Worm (Caenorhabditis elegans): Measurements from ENCODE around the gene T26E4.10.

Gene T26E4.10

DNA sequence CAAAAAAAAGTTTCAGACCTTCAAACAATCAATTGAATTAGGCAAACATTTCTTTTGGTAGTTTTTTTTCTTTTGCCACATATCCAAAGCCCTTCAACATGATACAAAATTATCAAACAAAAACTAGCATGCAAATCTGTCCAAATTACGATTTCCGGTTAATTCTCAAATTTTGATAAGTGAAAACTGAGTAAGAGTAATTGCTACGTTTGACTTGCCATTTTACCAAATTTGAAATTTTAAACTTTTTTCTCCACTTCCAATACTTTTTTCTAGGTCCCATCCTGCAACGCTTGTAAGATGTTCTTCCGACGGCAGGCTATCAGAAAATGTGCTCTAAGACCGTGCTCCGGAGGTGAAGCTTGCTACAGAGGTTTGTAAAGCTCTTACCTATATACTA is 1.9 kb downstream of the T26E4.10 start, which contains the start of gene nhr-223:
Gene nhr-223, plus strand, starts transcription at position 301 of the 400 bp plus-strand sequence.
- peak in 1 of 2 experiments; percentile 78 for TF ChIP-seq unc-62 (GFP tag; optimal IDR thresholded peaks at IDR 0.05 in 1 of 2)
- TF ChIP-seq unc-62 (tag; optimal IDR thresholded peaks at IDR 0.05): no peak
- TF ChIP-seq zfp-2 (tag; optimal IDR thresholded peaks at IDR 0.05): no peak

DNA sequence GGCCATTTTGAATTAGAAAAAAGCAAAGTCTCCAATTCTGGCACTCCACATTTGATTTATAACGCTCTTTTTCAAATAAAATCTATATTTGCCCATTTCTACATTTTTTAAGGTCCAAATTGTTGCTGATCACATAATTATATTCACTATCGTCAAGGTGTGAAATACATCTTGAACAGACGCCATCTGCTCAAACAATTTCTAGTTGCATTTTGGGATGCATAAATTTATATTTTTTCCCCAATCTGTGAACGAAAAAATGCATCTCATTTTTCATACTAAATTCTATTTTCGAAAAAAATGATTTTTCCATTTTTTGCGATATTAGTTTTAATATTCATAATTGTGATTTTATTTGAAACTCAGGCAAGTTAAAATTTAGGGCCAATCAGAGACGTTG is 4.7 kb downstream of the T26E4.10 start, which contains the start of gene T26E4.7:
Gene T26E4.7, plus strand, starts transcription at position 301 of the 400 bp plus-strand sequence.
- TF ChIP-seq mxl-2 (GFP tag; conservative IDR thresholded peaks at IDR 0.05) (no peak), tag-97 (GFP tag; IDR thresholded peaks at IDR 0.05) (no peak), sdz-12 (GFP tag; optimal IDR thresholded peaks at IDR 0.05) (no peak), ceh-32 (tag; optimal IDR thresholded peaks at IDR 0.05; ENCODE audit: poor library complexity) (no peak), nhr-77 (tag; optimal IDR thresholded peaks at IDR 0.05) (no peak), Y105C5A.15 (GFP tag; IDR thresholded peaks at IDR 0.05) (no peak), hmg-1.1 (GFP tag; IDR thresholded peaks at IDR 0.05) (no peak), nhr-76 (tag; optimal IDR thresholded peaks at IDR 0.05) (no peak), spr-3 (GFP tag; optimal IDR thresholded peaks at IDR 0.05) (no peak), lsy-2 (tag; optimal IDR thresholded peaks at IDR 0.05) (no peak), nhr-41 (GFP tag; IDR thresholded peaks at IDR 0.05) (no peak)

DNA sequence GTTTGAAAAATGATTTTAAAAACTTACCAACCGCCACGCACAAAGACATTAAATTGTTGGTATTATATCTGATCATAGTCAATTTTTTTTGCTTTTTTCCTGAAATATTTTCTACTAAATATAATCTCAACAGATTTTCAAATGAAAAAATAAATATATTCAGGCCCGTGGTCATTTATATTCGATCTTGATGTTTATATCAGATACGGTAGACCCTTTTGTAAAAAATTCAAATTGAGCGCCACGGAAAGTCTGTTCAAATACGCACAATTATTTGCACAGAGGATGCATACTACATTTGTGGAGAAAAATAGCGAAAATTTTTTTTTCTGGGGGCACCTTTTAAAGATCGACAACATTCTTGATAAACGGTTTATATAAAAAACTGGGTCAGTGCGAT is 5.6 kb downstream of the T26E4.10 start, which contains the start of gene T26E4.4:
Gene T26E4.4, minus strand, starts transcription at position 101 of the 400 bp plus-strand sequence.
- TF ChIP-seq dmd-6 (GFP tag; IDR thresholded peaks at IDR 0.05) (no peak), F44E2.7 (GFP tag; IDR thresholded peaks at IDR 0.05) (no peak), aha-1 (tag) (peak; percentile 12), nhr-42 (GFP tag; IDR thresholded peaks at IDR 0.05) (no peak), gei-8 (GFP tag; optimal IDR thresholded peaks at IDR 0.05) (no peak)

DNA sequence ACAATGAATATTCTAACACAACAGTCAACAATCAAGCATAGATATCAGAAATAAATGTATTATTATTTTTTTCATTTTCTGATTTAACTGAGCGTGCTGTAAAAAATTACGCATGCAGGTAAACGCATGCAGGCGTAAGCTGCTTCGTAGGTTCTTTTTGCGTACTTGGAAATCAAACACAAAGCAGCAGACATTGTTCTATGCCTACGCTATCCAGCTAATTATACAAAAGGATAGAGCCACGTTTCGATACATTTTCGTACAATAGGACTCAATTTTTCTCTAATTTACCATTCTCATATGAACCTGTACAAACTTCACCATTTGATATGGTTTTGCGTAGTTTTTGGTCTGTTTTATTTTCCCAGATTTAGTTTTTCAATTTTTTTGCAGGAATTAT is 15.5 kb downstream of the T26E4.10 start, which contains the start of gene T26E4.3:
Gene T26E4.3, plus strand, starts transcription at position 301 of the 400 bp plus-strand sequence.
- TF ChIP-seq vab-7 (GFP tag; IDR thresholded peaks at IDR 0.05): no peak
- TF ChIP-seq T20F7.1 (GFP tag; optimal IDR thresholded peaks at IDR 0.05): no peak
- TF ChIP-seq set-16 (GFP tag; IDR thresholded peaks at IDR 0.05): no peak
- no peak for TF ChIP-seq nhr-237 (tag; optimal IDR thresholded peaks at IDR 0.05)
- TF ChIP-seq T26A8.4 (GFP tag; IDR thresholded peaks at IDR 0.05): no peak
- TF ChIP-seq nhr-42 (GFP tag; IDR thresholded peaks at IDR 0.05): no peak
- no peak for TF ChIP-seq tag-97 (GFP tag; IDR thresholded peaks at IDR 0.05)
- no peak for TF ChIP-seq lin-13 (GFP tag; optimal IDR thresholded peaks at IDR 0.05)

DNA sequence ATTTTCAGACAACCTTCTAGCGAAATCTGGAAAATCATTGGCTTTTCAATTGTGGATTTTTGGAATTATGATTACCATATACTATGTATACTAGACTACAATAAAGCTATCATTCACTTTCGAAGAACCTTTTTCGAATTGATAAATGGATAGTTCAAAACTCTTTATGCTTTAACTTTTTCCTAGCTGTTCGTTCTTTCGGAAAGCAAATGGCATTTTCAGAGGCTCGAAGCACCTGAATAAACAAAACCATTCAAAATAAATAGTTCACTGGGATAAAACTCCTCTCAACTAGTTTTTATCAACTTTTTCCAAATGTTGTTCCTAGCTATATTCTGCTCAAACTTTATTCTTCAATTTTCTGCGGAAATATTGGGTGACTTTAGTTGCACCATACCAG is 16.9 kb downstream of the T26E4.10 start, which contains the start of gene T26E4.2:
Gene T26E4.2, plus strand, starts transcription at position 301 of the 400 bp plus-strand sequence.
- TF ChIP-seq D1046.2 (GFP tag; IDR thresholded peaks at IDR 0.05) (no peak), mes-2 (tag; optimal IDR thresholded peaks at IDR 0.05; ENCODE audit: poor library complexity, severe bottlenecking) (no peak), mdt-29 (GFP tag; IDR thresholded peaks at IDR 0.05) (no peak), F26F4.8 (GFP tag; conservative IDR thresholded peaks at IDR 0.05) (no peak), dmd-8 (GFP tag; IDR thresholded peaks at IDR 0.05) (no peak), mxl-2 (GFP tag; conservative IDR thresholded peaks at IDR 0.05) (no peak), nhr-41 (GFP tag; IDR thresholded peaks at IDR 0.05) (no peak), lin-38 (GFP tag; IDR thresholded peaks at IDR 0.05) (no peak), T26A8.4 (GFP tag; IDR thresholded peaks at IDR 0.05) (no peak), nhr-25 (tag; optimal IDR thresholded peaks at IDR 0.05; ENCODE audit: borderline replicate concordance, insufficient read depth) (no peak), F37D6.2 (tag; optimal IDR thresholded peaks at IDR 0.05) (no peak), snpc-4 (tag; optimal IDR thresholded peaks at IDR 0.05) (no peak), ceh-82 (tag; optimal IDR thresholded peaks at IDR 0.05) (no peak), php-3 (GFP tag; IDR thresholded peaks at IDR 0.05) (no peak), dpl-1 (GFP tag; optimal IDR thresholded peaks at IDR 0.05) (no peak)

Measured in whole organism, L4 larva.